Fruit fly (Drosophila melanogaster): ENCODE results near the gene CG32811.

DNA sequence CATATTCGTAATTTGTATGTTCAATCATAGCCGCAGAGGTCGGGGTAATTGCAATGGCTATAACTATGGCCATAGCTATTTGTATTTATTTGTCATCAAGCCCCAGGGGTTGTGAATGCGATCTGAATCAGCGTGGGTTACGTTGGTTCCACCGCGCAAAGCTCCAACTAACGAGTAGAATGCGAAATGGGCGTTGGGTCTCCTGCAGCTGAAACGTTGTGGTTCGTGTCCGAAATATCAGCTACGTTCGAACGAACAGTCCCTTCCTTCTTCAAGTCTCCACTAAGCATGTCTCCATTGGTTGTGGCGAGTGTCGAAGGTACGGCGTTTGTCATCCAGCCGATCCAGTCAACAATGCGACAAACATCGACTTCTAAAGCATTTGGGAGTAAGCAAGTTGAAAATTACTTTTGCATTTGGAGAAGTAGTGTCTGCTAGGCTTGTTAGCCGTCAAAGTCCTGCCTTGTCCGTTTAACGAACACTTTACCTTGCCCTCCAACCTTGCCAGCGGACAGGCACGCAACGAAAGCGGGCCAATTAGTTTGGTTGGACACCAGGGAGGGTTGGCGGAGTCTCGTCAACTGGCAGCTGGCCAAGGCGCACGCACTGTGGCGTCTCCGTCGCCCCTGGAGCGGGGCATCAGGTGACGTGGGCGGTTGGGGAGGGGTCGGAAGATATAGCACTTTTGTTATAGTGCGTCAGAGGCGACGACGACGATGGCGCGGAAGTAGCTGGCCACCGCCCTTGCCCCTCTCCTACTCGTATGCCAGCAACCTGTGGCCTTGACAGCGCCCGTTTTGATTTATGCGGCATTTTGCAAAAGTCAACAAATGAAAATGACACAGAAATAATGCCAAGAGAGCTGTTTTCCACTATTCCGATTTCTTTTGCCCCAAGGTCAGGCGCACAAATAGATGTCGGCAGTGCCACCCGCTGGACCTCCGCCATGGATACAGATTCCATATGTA, 11.0 kb downstream of the CG32811 start, which contains the start of gene CG32812:
- no peak for TF ChIP-seq CG3032 (tag; optimal IDR thresholded peaks at IDR 0.05)
- no peak for TF ChIP-seq salr (GFP tag; optimal IDR thresholded peaks at IDR 0.05)
- TF ChIP-seq lz (GFP tag; optimal IDR thresholded peaks at IDR 0.05), result no peak
- no peak for TF ChIP-seq Lpt (GFP tag; optimal IDR thresholded peaks at IDR 0.05)
- TF ChIP-seq Eip75B (GFP tag; optimal IDR thresholded peaks at IDR 0.05), result no peak
- no peak for TF ChIP-seq CG6854 (GFP tag; optimal IDR thresholded peaks at IDR 0.05)
- no peak for TF ChIP-seq CG9139 (GFP tag; optimal IDR thresholded peaks at IDR 0.05)
- TF ChIP-seq CG1621 (tag; optimal IDR thresholded peaks at IDR 0.05), result peak; percentile 3
- TF ChIP-seq svp (GFP tag), result peak; percentile 7
